Fruit fly (Drosophila melanogaster): ENCODE results near the gene CG4483.

DNA sequence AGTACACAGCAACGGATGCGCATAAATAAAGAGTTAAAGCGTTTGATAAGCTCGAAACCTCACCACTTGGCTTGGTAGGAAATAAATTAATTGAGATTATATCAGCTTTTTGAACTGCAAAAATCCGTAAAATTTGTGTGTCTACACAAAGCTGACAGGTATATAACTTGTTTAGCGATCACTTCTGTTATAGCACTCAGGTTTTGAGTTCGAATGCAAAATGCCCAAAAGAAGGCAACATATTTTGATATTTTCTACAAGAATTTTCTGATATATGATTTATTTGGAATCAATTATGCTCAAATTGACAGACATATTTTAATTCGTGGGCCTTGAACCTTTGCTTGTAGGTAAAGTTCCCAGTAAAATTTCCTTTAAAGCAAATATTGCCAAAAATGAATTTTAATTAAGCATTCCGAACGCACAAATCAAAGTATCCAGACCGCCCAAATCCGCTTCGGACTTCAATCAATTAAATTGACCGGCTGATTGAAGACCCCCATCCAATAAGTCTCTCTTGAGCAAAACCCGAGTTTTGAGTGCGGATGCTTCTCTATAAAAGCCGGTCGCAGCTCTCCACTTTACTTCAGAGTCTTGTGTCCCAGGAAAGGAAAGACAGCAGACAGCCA lies 25.0 kb downstream of the CG4483 start, which contains the start of gene CG4476:
- TF ChIP-seq usp (GFP tag; optimal IDR thresholded peaks at IDR 0.05) (no peak), CG8478 (optimal IDR thresholded peaks at IDR 0.05) (no peak), EcR (GFP tag; optimal IDR thresholded peaks at IDR 0.05) (no peak), psq (optimal IDR thresholded peaks at IDR 0.05) (no peak)
